Worm (Caenorhabditis elegans): ENCODE data around the gene C09E10.3.

ce11 chrX:947885-948284 lies 43.3 kb downstream of the C09E10.3 start:
- no peak for TF ChIP-seq nhr-12 (tag; optimal IDR thresholded peaks at IDR 0.05)
- TF ChIP-seq ama-1 (optimal IDR thresholded peaks at IDR 0.05), result no peak
- no peak for TF ChIP-seq fos-1 (tag; optimal IDR thresholded peaks at IDR 0.05)
- TF ChIP-seq snpc-4 (tag; optimal IDR thresholded peaks at IDR 0.05), result no peak
- no peak for TF ChIP-seq unc-62 (GFP tag; optimal IDR thresholded peaks at IDR 0.05)
- no peak for TF ChIP-seq sea-2 (GFP tag; optimal IDR thresholded peaks at IDR 0.05)
